Fruit fly (Drosophila melanogaster) whole organism, pupa: ENCODE data around the gene CG33985.

Source experiments
- CG10348 ChIP-seq: fragments of 200-800 bp; sonication (Bioruptor generic); IDR thresholded peaks from 2 replicates; pipeline ENCODE4 v1.3.6; 2022; ENCODE audit warnings: missing biosample characterization, missing genetic modification characterization
- CG12605 ChIP-seq: fragments of 200-800 bp; sonication (Bioruptor generic); IDR thresholded peaks from 2 replicates; pipeline ENCODE4 v1.3.6; 2022; ENCODE audit warnings: missing biosample characterization, missing genetic modification characterization
- CG13204 ChIP-seq: fragments of 200-800 bp; sonication (Bioruptor generic); optimal IDR thresholded peaks from 2 replicates; lab custom pipeline; 2018; ENCODE audit warnings: missing biosample characterization, mild to moderate bottlenecking, missing genetic modification characterization, moderate library complexity
- CG14655 ChIP-seq: fragments of 200-800 bp; sonication (Bioruptor generic); optimal IDR thresholded peaks from 3 replicates; lab custom pipeline; 2017; ENCODE audit warnings: mild to moderate bottlenecking, missing biosample characterization, missing genetic modification reagents, missing genetic modification characterization
- CG15710 ChIP-seq: fragments of 200-800 bp; sonication (Bioruptor generic); optimal IDR thresholded peaks from 2 replicates; lab custom pipeline; 2018; ENCODE audit warnings: missing biosample characterization, mild to moderate bottlenecking, missing genetic modification characterization, moderate library complexity
- CG17806 ChIP-seq: fragments of 200-800 bp; sonication (Bioruptor generic); optimal IDR thresholded peaks from 2 replicates; lab custom pipeline; 2018; ENCODE audit warnings: missing biosample characterization, mild to moderate bottlenecking, missing genetic modification characterization, moderate library complexity
- CG32121 ChIP-seq: fragments of 200-800 bp; sonication (Bioruptor generic); IDR thresholded peaks from 2 replicates; pipeline ENCODE4 v1.3.6; 2022; ENCODE audit warnings: missing biosample characterization, missing genetic modification characterization
- CG34367 ChIP-seq: fragments of 200-800 bp; sonication (Bioruptor generic); optimal IDR thresholded peaks from 2 replicates; lab custom pipeline; 2018; ENCODE audit warnings: missing biosample characterization, mild to moderate bottlenecking, missing genetic modification characterization
- CG4496 ChIP-seq: fragments of 200-800 bp; sonication (Bioruptor generic); IDR thresholded peaks from 3 replicates; pipeline ENCODE4 v1.3.6; 2022; ENCODE audit warnings: missing biosample characterization, missing genetic modification characterization
- CG8159 ChIP-seq: fragments of 200-800 bp; sonication (Bioruptor generic); optimal IDR thresholded peaks from 3 replicates; lab custom pipeline; 2018; ENCODE audit warnings: missing biosample characterization, mild to moderate bottlenecking, missing genetic modification characterization, moderate library complexity
- CG8301 ChIP-seq: fragments of 200-800 bp; sonication (Bioruptor generic); optimal IDR thresholded peaks from 2 replicates; lab custom pipeline; 2018; ENCODE audit warnings: missing biosample characterization, mild to moderate bottlenecking, missing genetic modification characterization
- CG9948 ChIP-seq: fragments of 200-800 bp; sonication (Bioruptor generic); optimal IDR thresholded peaks from 2 replicates; lab custom pipeline; 2018; ENCODE audit warnings: missing biosample characterization, mild to moderate bottlenecking, missing genetic modification characterization, moderate library complexity
- D1 ChIP-seq: fragments of 200-800 bp; sonication (Bioruptor generic); optimal IDR thresholded peaks from 2 replicates; lab custom pipeline; 2018; ENCODE audit warnings: missing biosample characterization, mild to moderate bottlenecking, missing genetic modification characterization, moderate library complexity
- EcR ChIP-seq: fragments of 200-800 bp; sonication (Bioruptor generic); optimal IDR thresholded peaks from 3 replicates; lab custom pipeline; 2019; ENCODE audit warnings: missing biosample characterization, missing genetic modification characterization, mild to moderate bottlenecking, moderate library complexity, missing genetic modification reagents
- Ets98B ChIP-seq: fragments of 200-800 bp; sonication (Bioruptor generic); IDR thresholded peaks from 2 replicates; pipeline ENCODE4 v1.3.6; 2022; ENCODE audit warnings: missing biosample characterization, missing genetic modification characterization
- Pif1A ChIP-seq: fragments of 200-800 bp; sonication (Bioruptor generic); optimal IDR thresholded peaks from 3 replicates; lab custom pipeline; 2016; ENCODE audit warnings: missing biosample characterization, missing genetic modification characterization
- Pif1B ChIP-seq: fragments of 200-800 bp; sonication (Bioruptor generic); optimal IDR thresholded peaks from 3 replicates; lab custom pipeline; 2016; ENCODE audit warnings: missing biosample characterization, missing genetic modification characterization
- Snoo ChIP-seq: fragments of 200-800 bp; sonication (Bioruptor generic); optimal IDR thresholded peaks from 3 replicates; lab custom pipeline; 2017; ENCODE audit warnings: missing biosample characterization, mild to moderate bottlenecking, missing genetic modification characterization, inconsistent platforms
- fd96Ca ChIP-seq: fragments of 200-800 bp; sonication (Bioruptor generic); IDR thresholded peaks from 3 replicates; pipeline ENCODE4 v1.3.6; 2022; ENCODE audit warnings: missing biosample characterization, missing genetic modification characterization
- gl ChIP-seq: fragments of 200-800 bp; sonication (Bioruptor generic); optimal IDR thresholded peaks from 2 replicates; lab custom pipeline; 2018; ENCODE audit warnings: missing biosample characterization, mild to moderate bottlenecking, missing genetic modification characterization
- rn ChIP-seq: fragments of 200-800 bp; sonication (Bioruptor generic); IDR thresholded peaks from 2 replicates; pipeline ENCODE4 v1.3.6; 2022; ENCODE audit warnings: missing biosample characterization, missing genetic modification characterization

CG33985 gene

DNA sequence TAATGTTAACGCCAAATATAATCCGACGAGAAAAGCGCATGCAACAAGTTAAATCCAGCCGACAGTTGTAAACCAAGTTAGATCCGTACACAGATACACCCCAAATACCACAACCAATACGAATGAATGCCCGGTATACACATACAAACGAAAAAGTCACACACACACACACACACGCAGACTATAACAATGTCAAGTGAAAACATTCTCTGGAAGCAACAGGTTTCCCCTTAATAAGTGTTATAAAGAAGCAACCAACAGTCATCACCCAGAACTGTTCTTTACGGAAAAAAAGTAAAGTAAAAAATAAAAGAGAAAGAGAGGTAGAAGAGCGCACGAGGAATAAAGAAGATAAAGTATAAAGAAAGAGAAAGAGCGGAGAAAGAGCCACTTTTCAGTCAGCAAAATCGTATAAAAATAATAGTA is 9.2 kb upstream of the CG33985 start:
- TF ChIP-seq CG12605: peak; percentile 76
- TF ChIP-seq CG14655 (GFP tag; lab: Kevin White, UChicago): no peak
- peak; percentile 12 for TF ChIP-seq EcR
- peak; percentile 13 for TF ChIP-seq CG8159 (tag; lab: Kevin White, UChicago)

DNA sequence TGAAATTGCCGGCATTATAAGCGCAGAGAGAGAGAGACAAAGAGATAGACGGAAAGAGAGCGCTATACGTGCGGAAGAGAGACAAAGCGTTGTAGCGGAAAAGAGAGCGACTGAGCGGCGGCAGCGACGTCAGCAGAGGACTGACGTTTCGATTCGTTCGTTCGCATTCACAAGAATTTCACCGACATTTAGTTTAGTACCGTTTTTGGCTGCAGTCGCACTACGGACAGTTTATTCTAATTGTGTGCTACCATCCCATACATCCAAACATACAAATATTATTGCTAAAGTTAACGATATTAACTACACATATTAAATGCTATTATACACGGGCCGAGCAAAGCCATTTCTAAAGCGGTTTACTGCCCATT is 8.6 kb upstream of the CG33985 start, which contains the start of gene CrebA:
TSS of gene CrebA (plus strand) at position 168 of the 371 bp plus-strand sequence.
- no peak for TF ChIP-seq Snoo
- no peak for TF ChIP-seq CG9948 (tag; lab: Kevin White, UChicago)
- peak; percentile 11; the same call in 1 of the 2 replicates for TF ChIP-seq CG32121 (GFP tag; lab: Robert Waterston, UW)
- TF ChIP-seq CG8159 (tag; lab: Kevin White, UChicago): no peak
- TF ChIP-seq fd96Ca: no peak
- no peak for TF ChIP-seq D1 (tag; lab: Kevin White, UChicago)
- TF ChIP-seq CG13204 (GFP tag; lab: Kevin White, UChicago): no peak
- no peak for TF ChIP-seq rn (GFP tag; lab: Robert Waterston, UW)
- no peak for TF ChIP-seq CG34367 (tag; lab: Kevin White, UChicago)
- TF ChIP-seq CG4496 (GFP tag; lab: Robert Waterston, UW): peak; percentile 56
- TF ChIP-seq CG17806: no peak
- no peak for TF ChIP-seq gl
- no peak for TF ChIP-seq CG8301 (tag; lab: Kevin White, UChicago)
- TF ChIP-seq CG12605: peak; percentile 88
- no peak for TF ChIP-seq Pif1B (GFP tag; lab: Kevin White, UChicago)
- peak; percentile 41; the same call in 1 of the 2 replicates for TF ChIP-seq Ets98B (GFP tag; lab: Robert Waterston, UW)
- TF ChIP-seq CG10348: no peak
- TF ChIP-seq Pif1A: no peak
- TF ChIP-seq CG15710 (tag; lab: Kevin White, UChicago): no peak
- TF ChIP-seq EcR: no peak
- TF ChIP-seq CG14655 (GFP tag; lab: Kevin White, UChicago): no peak
- TF ChIP-seq, all 21 proteins: peak for 4

DNA sequence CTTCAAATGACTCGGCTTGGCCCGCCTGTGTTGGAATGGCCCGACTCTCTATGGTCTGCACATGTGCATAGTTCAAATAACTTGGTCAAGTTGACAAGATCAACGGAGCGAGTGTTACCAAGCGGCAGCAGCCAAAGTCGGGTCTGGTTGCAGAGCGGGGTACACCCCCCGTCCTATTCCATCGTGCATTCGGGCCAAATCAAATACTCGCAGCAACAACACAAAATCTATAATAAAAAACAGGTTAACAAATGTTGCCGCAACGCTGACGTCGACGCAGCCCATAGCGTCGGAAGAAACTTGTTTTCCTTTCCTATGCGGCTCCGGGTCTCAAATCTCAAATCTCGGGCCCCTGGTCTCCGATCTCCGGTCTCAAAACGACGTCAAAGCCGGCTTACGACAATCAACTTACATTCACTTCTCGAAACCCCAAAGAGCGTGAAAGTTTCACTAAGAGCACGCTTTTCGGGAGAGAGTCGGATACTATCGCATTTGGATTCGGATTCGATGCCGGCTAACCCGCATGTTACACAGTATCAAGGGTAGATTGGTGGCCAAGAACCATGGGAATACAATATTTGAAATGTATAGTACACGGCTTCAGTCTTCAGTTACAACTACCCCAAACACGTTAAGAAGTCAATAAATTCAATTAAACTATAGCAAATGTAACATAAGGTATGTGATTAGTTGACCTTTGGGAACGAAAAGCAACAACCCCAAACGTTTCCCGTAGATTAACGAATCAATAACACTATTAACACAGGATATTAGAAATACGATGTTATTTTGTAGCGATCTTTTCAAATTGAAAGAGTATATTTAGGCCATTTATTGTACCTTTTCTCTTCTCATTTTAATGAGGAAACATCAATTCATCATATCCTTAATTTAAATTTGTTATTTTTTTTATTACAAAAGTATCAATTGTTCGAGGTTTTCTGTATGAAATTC is 7.9 kb upstream of the CG33985 start:
- peak; percentile 59 for TF ChIP-seq CG17806
- no peak for TF ChIP-seq rn (GFP tag; lab: Robert Waterston, UW)
- TF ChIP-seq CG14655 (GFP tag; lab: Kevin White, UChicago): peak; percentile 83
- TF ChIP-seq EcR: no peak
- TF ChIP-seq CG15710 (tag; lab: Kevin White, UChicago): peak; percentile 73
- TF ChIP-seq CG8159 (tag; lab: Kevin White, UChicago): peak; percentile 69
- no peak for TF ChIP-seq CG13204 (GFP tag; lab: Kevin White, UChicago)
- TF ChIP-seq CG34367 (tag; lab: Kevin White, UChicago): peak; percentile 50
- TF ChIP-seq Ets98B (GFP tag; lab: Robert Waterston, UW): no peak
- peak; percentile 72 for TF ChIP-seq CG8301 (tag; lab: Kevin White, UChicago)
- TF ChIP-seq CG9948 (tag; lab: Kevin White, UChicago): peak; percentile 72
- peak; percentile 81 for TF ChIP-seq Snoo
- TF ChIP-seq CG10348: no peak
- peak; percentile 69 for TF ChIP-seq Pif1A
- 0 out of 2 replicates have a peak, but pooled peaks have one; percentile 10 for TF ChIP-seq CG32121 (GFP tag; lab: Robert Waterston, UW)
- peak; percentile 42 for TF ChIP-seq Pif1B (GFP tag; lab: Kevin White, UChicago)
- TF ChIP-seq gl: no peak
- peak; percentile 18; the same call in 2 of the 3 replicates for TF ChIP-seq fd96Ca
- peak; percentile 48; the same call in 2 of the 3 replicates for TF ChIP-seq CG4496 (GFP tag; lab: Robert Waterston, UW)
- 0 out of 2 replicates have a peak, but pooled peaks have one; percentile 9 for TF ChIP-seq CG12605
- TF ChIP-seq D1 (tag; lab: Kevin White, UChicago): no peak

DNA sequence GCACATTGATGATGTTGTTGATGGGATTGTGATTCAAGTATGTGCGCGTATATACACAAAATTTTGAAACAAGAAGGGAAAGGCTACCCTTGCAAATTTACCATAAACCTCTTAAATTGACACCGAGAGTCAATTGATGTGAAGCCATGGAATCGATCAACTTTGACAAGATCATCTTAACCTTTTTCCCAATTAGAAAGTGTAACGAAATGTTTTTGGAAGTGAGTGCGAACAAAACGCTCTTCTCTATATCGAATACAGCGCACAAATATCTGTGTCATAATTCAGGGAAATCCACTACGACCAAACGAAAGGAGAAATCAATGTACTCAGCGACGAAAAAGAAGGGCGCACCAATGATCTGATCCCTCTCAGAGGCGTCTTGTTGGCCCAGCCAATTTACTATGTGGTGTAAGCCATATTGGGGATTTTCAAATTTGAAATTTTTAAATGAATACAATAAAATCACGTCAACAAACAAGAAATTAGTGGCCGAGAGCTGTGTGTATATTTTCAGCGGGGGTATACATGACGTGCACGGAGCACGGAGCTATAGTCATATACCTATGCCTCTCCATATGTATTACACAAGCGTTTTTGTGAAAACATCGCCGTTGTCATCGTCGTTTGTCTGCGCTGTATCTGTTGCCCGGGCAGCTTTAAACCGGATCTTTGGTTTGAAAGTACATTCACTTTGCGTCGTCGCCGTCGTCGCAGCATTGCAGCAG is 7.0 kb upstream of the CG33985 start:
- TF ChIP-seq CG12605 (peak; percentile 15; the same call in 1 of the 2 replicates), gl (peak; percentile 56), EcR (peak; percentile 52), Pif1A (peak; percentile 73), rn (GFP tag; lab: Robert Waterston, UW) (no peak), D1 (tag; lab: Kevin White, UChicago) (peak; percentile 48), Pif1B (GFP tag; lab: Kevin White, UChicago) (peak; percentile 83), CG15710 (tag; lab: Kevin White, UChicago) (peak; percentile 67), CG34367 (tag; lab: Kevin White, UChicago) (peak; percentile 61), CG13204 (GFP tag; lab: Kevin White, UChicago) (peak; percentile 33), CG8159 (tag; lab: Kevin White, UChicago) (peak; percentile 69), CG14655 (GFP tag; lab: Kevin White, UChicago) (peak; percentile 82), CG10348 (no peak), CG17806 (peak; percentile 68), Snoo (peak; percentile 62), Ets98B (GFP tag; lab: Robert Waterston, UW) (peak; percentile 41), CG9948 (tag; lab: Kevin White, UChicago) (peak; percentile 79), fd96Ca (peak; percentile 79; the same call in 2 of the 3 replicates), CG4496 (GFP tag; lab: Robert Waterston, UW) (peak; percentile 60; the same call in 1 of the 3 replicates), CG8301 (tag; lab: Kevin White, UChicago) (peak; percentile 70), CG32121 (GFP tag; lab: Robert Waterston, UW) (peak; percentile 23; the same call in 1 of the 2 replicates)
